Worm (Caenorhabditis elegans): ENCODE measurements around the gene fbxa-22.

fbxa-22 gene

DNA sequence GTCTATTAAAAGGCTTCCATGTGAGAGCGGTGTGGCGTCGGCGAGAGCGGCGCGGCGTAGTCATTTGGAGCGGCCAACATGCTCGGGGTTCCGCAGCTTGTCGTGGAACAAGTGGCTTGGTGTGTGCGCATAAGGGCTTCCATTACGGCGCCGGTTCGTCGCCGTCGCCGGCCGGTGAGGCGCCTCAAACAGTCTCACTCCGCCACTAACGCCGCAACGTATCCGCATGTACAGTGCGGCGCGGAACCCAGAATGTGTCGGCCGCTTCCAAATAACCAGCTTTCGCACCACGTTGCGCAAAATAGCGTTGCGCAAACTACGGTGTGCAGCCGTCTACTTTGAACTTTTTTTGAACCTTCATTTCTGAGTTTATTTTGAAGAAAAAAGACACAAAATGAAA lies 32.3 kb downstream of the fbxa-22 start:
- TF ChIP-seq nhr-11 (tag; optimal IDR thresholded peaks at IDR 0.05) (no peak), ztf-11 (tag; optimal IDR thresholded peaks at IDR 0.05) (no peak), C34F6.9 (tag; optimal IDR thresholded peaks at IDR 0.05) (no peak), unc-55 (GFP tag; optimal IDR thresholded peaks at IDR 0.05) (no peak), ZK546.5 (tag; optimal IDR thresholded peaks at IDR 0.05) (no peak), ceh-16 (tag; optimal IDR thresholded peaks at IDR 0.05) (no peak), sem-4 (tag; optimal IDR thresholded peaks at IDR 0.05) (no peak), gmeb-1 (tag; optimal IDR thresholded peaks at IDR 0.05) (no peak), zag-1 (tag; optimal IDR thresholded peaks at IDR 0.05) (no peak), fos-1 (tag; optimal IDR thresholded peaks at IDR 0.05) (no peak), nhr-10 (tag; optimal IDR thresholded peaks at IDR 0.05) (no peak), mab-5 (tag; optimal IDR thresholded peaks at IDR 0.05) (no peak), lin-39 (tag; optimal IDR thresholded peaks at IDR 0.05) (no peak), sma-3 (GFP tag; optimal IDR thresholded peaks at IDR 0.05) (no peak), lsy-2 (tag; optimal IDR thresholded peaks at IDR 0.05) (no peak), ztf-4 (tag; optimal IDR thresholded peaks at IDR 0.05) (no peak), nhr-129 (tag; optimal IDR thresholded peaks at IDR 0.05) (no peak)

DNA sequence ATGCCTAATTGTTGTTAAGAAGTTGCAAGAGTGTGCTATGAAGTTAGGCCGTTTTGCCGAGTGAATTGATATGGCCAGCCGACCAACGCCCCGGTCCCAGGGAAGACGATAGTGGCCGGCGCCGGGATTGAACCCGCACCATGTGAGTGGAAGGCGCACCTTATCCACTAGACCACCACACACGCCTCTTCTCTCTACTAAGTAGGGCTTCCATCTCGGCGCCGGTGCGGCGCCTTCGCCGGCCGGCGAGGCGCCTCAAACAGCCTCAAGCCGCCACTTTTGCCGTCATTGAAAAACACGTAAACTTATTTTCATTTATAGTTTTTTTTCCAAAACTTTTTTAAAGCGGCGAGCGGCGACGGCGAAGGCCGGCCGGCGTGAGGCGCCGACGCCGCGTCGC lies 40.2 kb downstream of the fbxa-22 start:
- TF ChIP-seq ztf-4 (tag; optimal IDR thresholded peaks at IDR 0.05) (no peak), skn-1 (tag; optimal IDR thresholded peaks at IDR 0.05) (no peak), unc-39 (tag; optimal IDR thresholded peaks at IDR 0.05) (no peak), unc-55 (GFP tag; optimal IDR thresholded peaks at IDR 0.05) (no peak), lin-13 (GFP tag; optimal IDR thresholded peaks at IDR 0.05) (no peak), mbf-1 (tag; optimal IDR thresholded peaks at IDR 0.05) (no peak), crh-2 (tag; optimal IDR thresholded peaks at IDR 0.05) (no peak)

DNA sequence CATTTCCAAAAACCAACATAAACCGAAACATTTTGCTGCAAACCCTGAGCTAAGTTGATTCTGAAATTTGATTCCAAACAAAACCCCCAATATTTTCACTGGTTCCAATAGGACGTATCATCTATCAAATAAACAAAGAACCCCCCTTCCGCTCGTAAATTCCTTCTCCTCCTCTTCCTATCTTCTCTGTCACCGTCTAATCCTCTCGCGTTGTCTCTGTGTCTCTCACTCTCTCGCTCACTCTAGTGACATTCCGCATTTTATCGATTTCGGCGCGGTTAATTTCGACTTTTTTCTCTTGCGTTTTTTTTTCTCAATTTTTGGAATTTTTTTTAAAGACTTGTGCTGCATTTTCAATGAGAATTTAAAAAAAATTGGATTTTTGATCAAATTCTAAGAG lies 43.3 kb downstream of the fbxa-22 start:
- TF ChIP-seq blmp-1 (tag; optimal IDR thresholded peaks at IDR 0.05; ENCODE audit: insufficient read depth) (no peak), lin-39 (tag; optimal IDR thresholded peaks at IDR 0.05) (no peak), C34F6.9 (tag; optimal IDR thresholded peaks at IDR 0.05) (peak; percentile 58), snpc-4 (tag; optimal IDR thresholded peaks at IDR 0.05) (no peak), lin-13 (GFP tag; optimal IDR thresholded peaks at IDR 0.05) (no peak), ceh-16 (tag; optimal IDR thresholded peaks at IDR 0.05) (no peak), lsy-2 (tag; optimal IDR thresholded peaks at IDR 0.05) (peak in 1 of 2 experiments; percentile 4), unc-55 (GFP tag; optimal IDR thresholded peaks at IDR 0.05) (peak; percentile 69), fos-1 (tag; optimal IDR thresholded peaks at IDR 0.05) (peak; percentile 51), sem-4 (tag; optimal IDR thresholded peaks at IDR 0.05) (peak; percentile 4), lin-11 (tag; optimal IDR thresholded peaks at IDR 0.05) (no peak), mbf-1 (tag; optimal IDR thresholded peaks at IDR 0.05) (no peak), nhr-25 (tag; optimal IDR thresholded peaks at IDR 0.05) (peak; percentile 17), gmeb-1 (tag; optimal IDR thresholded peaks at IDR 0.05) (peak; percentile 41), nhr-12 (tag; optimal IDR thresholded peaks at IDR 0.05) (no peak), nhr-237 (tag; optimal IDR thresholded peaks at IDR 0.05) (no peak), nhr-129 (tag; optimal IDR thresholded peaks at IDR 0.05) (peak; percentile 21), skn-1 (tag; optimal IDR thresholded peaks at IDR 0.05) (no peak), ZK546.5 (tag; optimal IDR thresholded peaks at IDR 0.05) (no peak), ztf-1 (GFP tag; conservative IDR thresholded peaks at IDR 0.05) (no peak)

DNA sequence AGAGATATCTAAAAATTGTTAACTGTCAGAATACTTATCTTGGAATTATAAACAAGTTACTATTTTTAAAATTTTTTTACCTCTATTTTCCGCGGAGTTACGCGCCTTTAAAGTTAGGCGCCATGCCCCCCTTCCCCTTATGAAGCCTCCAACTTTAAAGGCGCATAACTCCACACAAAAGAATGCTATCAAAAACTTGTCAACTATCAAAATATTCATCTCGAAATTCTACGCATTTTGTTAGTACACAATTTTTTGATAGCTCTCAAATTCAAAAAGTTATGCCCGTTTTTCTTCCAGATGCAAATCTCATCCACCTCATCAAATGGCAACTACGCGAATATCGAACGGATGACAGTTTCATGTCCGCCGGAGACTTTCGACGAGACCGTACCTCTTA lies 44.3 kb downstream of the fbxa-22 start, which contains the start of gene tbc-10:
Gene tbc-10, plus strand, starts transcription at position 301 of the 400 bp plus-strand sequence.
- no peak for TF ChIP-seq R02D3.7 (tag; optimal IDR thresholded peaks at IDR 0.05)
- no peak for TF ChIP-seq nhr-12 (tag; optimal IDR thresholded peaks at IDR 0.05)
- no peak for TF ChIP-seq peb-1 (tag; optimal IDR thresholded peaks at IDR 0.05)

Data from whole organism, L2 larva.